Fruit fly (Drosophila melanogaster): ENCODE results near the gene eag.

Gene eag

dm6 chrX:14953896-14954295 is 1.4 kb upstream of the eag start (continued):
- TF ChIP-seq Sox102F (GFP tag; optimal IDR thresholded peaks at IDR 0.05) = peak; percentile 48
- TF ChIP-seq YL-1 (GFP tag; optimal IDR thresholded peaks at IDR 0.05) = no peak
- no peak for TF ChIP-seq CG7786 (GFP tag; optimal IDR thresholded peaks at IDR 0.05)
- no peak for TF ChIP-seq exex (tag; optimal IDR thresholded peaks at IDR 0.05)
- no peak for TF ChIP-seq Ets65A (GFP tag)
- TF ChIP-seq Hey (tag; optimal IDR thresholded peaks at IDR 0.05) = no peak
- TF ChIP-seq CG3838 (GFP tag; optimal IDR thresholded peaks at IDR 0.05) = no peak
- peak; percentile 39 for TF ChIP-seq stwl (tag; optimal IDR thresholded peaks at IDR 0.05)
- TF ChIP-seq Med (GFP tag) = peak; percentile 63
- TF ChIP-seq CG2712 (tag; optimal IDR thresholded peaks at IDR 0.05) = peak; percentile 34
- TF ChIP-seq CTCF (GFP tag; optimal IDR thresholded peaks at IDR 0.05) = peak; percentile 98
- TF ChIP-seq CG6272 (GFP tag; IDR thresholded peaks at IDR 0.05) = no peak
- TF ChIP-seq btn (GFP tag; optimal IDR thresholded peaks at IDR 0.05) = no peak
- TF ChIP-seq Bteb2 (GFP tag; optimal IDR thresholded peaks at IDR 0.05) = no peak
- no peak for TF ChIP-seq Aef1 (GFP tag; IDR thresholded peaks at IDR 0.05)
- peak; percentile 10 for TF ChIP-seq CG30403 (GFP tag; optimal IDR thresholded peaks at IDR 0.05)
- TF ChIP-seq CG6854 (GFP tag; optimal IDR thresholded peaks at IDR 0.05) = no peak
- TF ChIP-seq Max (GFP tag; optimal IDR thresholded peaks at IDR 0.05) = no peak
- TF ChIP-seq insv (GFP tag; optimal IDR thresholded peaks at IDR 0.05) = peak in 1 of 2 experiments; percentile 6
- no peak for TF ChIP-seq NK7.1 (GFP tag; optimal IDR thresholded peaks at IDR 0.05)
- TF ChIP-seq Dfd (GFP tag; optimal IDR thresholded peaks at IDR 0.05) = no peak
- TF ChIP-seq inv (GFP tag; IDR thresholded peaks at IDR 0.05; ENCODE audit: partially characterized antibody) = no peak
- TF ChIP-seq Hmr (GFP tag; optimal IDR thresholded peaks at IDR 0.05) = peak; percentile 56
- no peak for TF ChIP-seq aop (GFP tag; IDR thresholded peaks at IDR 0.05)
- peak; percentile 20 for TF ChIP-seq CG12659 (GFP tag; optimal IDR thresholded peaks at IDR 0.05)
- TF ChIP-seq CG9876 (GFP tag; optimal IDR thresholded peaks at IDR 0.05) = no peak
- peak; percentile 4 for TF ChIP-seq sug (tag; optimal IDR thresholded peaks at IDR 0.05)
- TF ChIP-seq Mes4 (GFP tag; optimal IDR thresholded peaks at IDR 0.05) = no peak
- TF ChIP-seq fd3F (GFP tag; optimal IDR thresholded peaks at IDR 0.05) = no peak
- TF ChIP-seq B-H2 (GFP tag; optimal IDR thresholded peaks at IDR 0.05) = peak; percentile 11
- TF ChIP-seq ato (GFP tag; IDR thresholded peaks at IDR 0.05; ENCODE audit: partially characterized antibody) = no peak
- no peak for TF ChIP-seq sens-2 (GFP tag; IDR thresholded peaks at IDR 0.05)
- no peak for TF ChIP-seq B-H1 (GFP tag; IDR thresholded peaks at IDR 0.05)
- TF ChIP-seq Dbx (GFP tag; IDR thresholded peaks at IDR 0.05) = 0 out of 3 replicates have a peak, but pooled peaks have one; percentile 21
- TF ChIP-seq CG17186 (GFP tag; optimal IDR thresholded peaks at IDR 0.05) = no peak
- TF ChIP-seq sr (GFP tag; IDR thresholded peaks at IDR 0.05) = no peak
- TF ChIP-seq Hr39 (optimal IDR thresholded peaks at IDR 0.05) = no peak
- TF ChIP-seq Dip2 (GFP tag; IDR thresholded peaks at IDR 0.05) = peak; percentile 97
- peak; percentile 19; the same call in 1 of the 2 replicates for TF ChIP-seq lmd (GFP tag; IDR thresholded peaks at IDR 0.05)
- TF ChIP-seq eve (GFP tag; optimal IDR thresholded peaks at IDR 0.05) = no peak
- TF ChIP-seq slp2 (GFP tag; optimal IDR thresholded peaks at IDR 0.05) = no peak
- peak; percentile 66 for TF ChIP-seq Rfx (GFP tag; IDR thresholded peaks at IDR 0.05)
- TF ChIP-seq CG17912 (GFP tag; optimal IDR thresholded peaks at IDR 0.05) = peak; percentile 6
- peak; percentile 40; the same call in 1 of the 2 replicates for TF ChIP-seq CG3847 (GFP tag; IDR thresholded peaks at IDR 0.05)
- no peak for TF ChIP-seq crp (GFP tag; optimal IDR thresholded peaks at IDR 0.05)
- no peak for TF ChIP-seq CG10959 (GFP tag; IDR thresholded peaks at IDR 0.05)
- no peak for TF ChIP-seq Opbp (GFP tag; IDR thresholded peaks at IDR 0.05; ENCODE audit: partially characterized antibody)
- TF ChIP-seq CG32532 (GFP tag; IDR thresholded peaks at IDR 0.05) = peak; percentile 73; the same call in 1 of the 2 replicates
- no peak for TF ChIP-seq CG43689 (GFP tag; IDR thresholded peaks at IDR 0.05)
- TF ChIP-seq Atf3 (GFP tag; optimal IDR thresholded peaks at IDR 0.05) = no peak
- no peak for TF ChIP-seq CG16779 (GFP tag; IDR thresholded peaks at IDR 0.05)
- no peak for TF ChIP-seq CG8765 (GFP tag; IDR thresholded peaks at IDR 0.05)
- no peak for TF ChIP-seq CG16863 (GFP tag; optimal IDR thresholded peaks at IDR 0.05)
- no peak for TF ChIP-seq row (GFP tag; IDR thresholded peaks at IDR 0.05)
